Fruit fly (Drosophila melanogaster) whole organism, embryonic: ENCODE data around the gene ATPsynO.

ENCODE experiments used
- CG10654 ChIP-seq: fragments of 200-800 bp; sonication (Bioruptor generic); optimal IDR thresholded peaks from 2 replicates; lab custom pipeline; 2016; ENCODE audit warnings: missing biosample characterization, missing genetic modification characterization
- CG16779 ChIP-seq: fragments of 200-800 bp; sonication (Bioruptor generic); IDR thresholded peaks from 2 replicates; pipeline ENCODE4 v1.3.6; 2022; ENCODE audit warnings: missing biosample characterization, missing genetic modification characterization
- CG16815 ChIP-seq: fragments of 200-800 bp; sonication (Bioruptor generic); optimal IDR thresholded peaks from 3 replicates; lab custom pipeline; 2017; ENCODE audit warnings: missing biosample characterization, mild to moderate bottlenecking, missing genetic modification characterization
- CG17829 ChIP-seq: fragments of 200-800 bp; optimal IDR thresholded peaks from 2 replicates; lab custom pipeline; 2019; ENCODE audit warnings: missing biosample characterization, mild to moderate bottlenecking, missing genetic modification characterization, moderate library complexity
- CG18619 ChIP-seq: fragments of 200-800 bp; sonication (Bioruptor generic); optimal IDR thresholded peaks from 3 replicates; lab custom pipeline; 2017; ENCODE audit warnings: missing biosample characterization, mild to moderate bottlenecking, missing genetic modification characterization
- CG2120 ChIP-seq: fragments of 200-800 bp; sonication (Bioruptor generic); optimal IDR thresholded peaks from 3 replicates; lab custom pipeline; 2016; ENCODE audit warnings: missing biosample characterization, missing genetic modification characterization
- CG2199 ChIP-seq: fragments of 200-800 bp; sonication (Bioruptor generic); IDR thresholded peaks from 3 replicates; pipeline ENCODE4 v1.3.6; 2022; ENCODE audit warnings: missing biosample characterization, missing genetic modification characterization
- CG2875 ChIP-seq: fragments of 200-800 bp; sonication (Bioruptor generic); optimal IDR thresholded peaks from 2 replicates; lab custom pipeline; 2017; ENCODE audit warnings: missing biosample characterization, mild to moderate bottlenecking, missing genetic modification characterization, missing genetic modification reagents
- CG31441 ChIP-seq: fragments of 200-800 bp; sonication (Bioruptor generic); IDR thresholded peaks from 2 replicates; pipeline ENCODE4 v1.3.6; 2022; ENCODE audit warnings: missing biosample characterization, missing genetic modification characterization
- CG3163 ChIP-seq: fragments of 200-800 bp; sonication (Bioruptor generic); optimal IDR thresholded peaks from 3 replicates; lab custom pipeline; 2016; ENCODE audit warnings: missing biosample characterization, missing genetic modification characterization
- CG33213 ChIP-seq: fragments of 200-800 bp; sonication (Bioruptor generic); optimal IDR thresholded peaks from 3 replicates; lab custom pipeline; 2016; ENCODE audit warnings: missing biosample characterization, missing genetic modification characterization
- CG34376 ChIP-seq: fragments of 200-800 bp; sonication (Bioruptor generic); optimal IDR thresholded peaks from 2 replicates; lab custom pipeline; 2018; ENCODE audit warnings: missing biosample characterization, mild to moderate bottlenecking, missing genetic modification characterization
- CG3726 ChIP-seq: fragments of 200-800 bp; sonication (Bioruptor generic); IDR thresholded peaks from 3 replicates; pipeline ENCODE4, ENCODE4 v1.3.6; 2022; ENCODE audit warnings: missing biosample characterization, missing genetic modification characterization
- CG4707 ChIP-seq: fragments of 200-800 bp; sonication (Bioruptor generic); optimal IDR thresholded peaks from 2 replicates; lab custom pipeline; 2018; ENCODE audit warnings: missing biosample characterization, mild to moderate bottlenecking, missing genetic modification characterization, moderate library complexity
- CG6765 ChIP-seq: fragments of 200-800 bp; sonication (Bioruptor generic); optimal IDR thresholded peaks from 3 replicates; lab custom pipeline; 2017; ENCODE audit warnings: missing biosample characterization, mild to moderate bottlenecking, missing genetic modification characterization
- CG8478 ChIP-seq: fragments of >200 bp; optimal IDR thresholded peaks from 2 replicates; lab custom pipeline; 2018
- CG8944 ChIP-seq: fragments of 200-800 bp; sonication (Bioruptor generic); optimal IDR thresholded peaks from 3 replicates; lab custom pipeline; 2016; ENCODE audit warnings: missing biosample characterization, missing genetic modification characterization
- CG9932 ChIP-seq: fragments of 200-800 bp; sonication (Bioruptor generic); IDR thresholded peaks from 2 replicates; pipeline ENCODE4 v1.3.6; 2022; ENCODE audit warnings: missing biosample characterization, missing genetic modification characterization
- D19B ChIP-seq: fragments of 200-800 bp; sonication (Bioruptor generic); optimal IDR thresholded peaks from 2 replicates; lab custom pipeline; 2017; ENCODE audit warnings: missing biosample characterization, mild to moderate bottlenecking, missing genetic modification characterization
- Dek ChIP-seq: fragments of 200-800 bp; sonication (Bioruptor generic); optimal IDR thresholded peaks from 3 replicates; lab custom pipeline; 2019; ENCODE audit warnings: missing biosample characterization, mild to moderate bottlenecking, missing genetic modification characterization, moderate library complexity
- E2f1 ChIP-seq: fragments of 200-800 bp; sonication (Bioruptor generic); IDR thresholded peaks from 2 replicates; pipeline ENCODE4 v1.3.6; 2022; ENCODE audit warnings: missing biosample characterization, missing genetic modification characterization
- GATAe ChIP-seq: fragments of 200-800 bp; sonication (Bioruptor generic); conservative IDR thresholded peaks from 2 replicates; pipeline ENCODE4 v1.3.6; 2022; ENCODE audit warnings: missing biosample characterization, missing genetic modification characterization
- MBD-R2 ChIP-seq: fragments of 200-800 bp; sonication (Bioruptor generic); IDR thresholded peaks from 2 replicates; pipeline ENCODE4 v1.3.6; 2022; ENCODE audit warnings: missing biosample characterization, missing genetic modification characterization
- NK7.1 ChIP-seq: fragments of 200-800 bp; sonication (Bioruptor generic); optimal IDR thresholded peaks from 3 replicates; lab custom pipeline; 2016; ENCODE audit warnings: missing biosample characterization, missing genetic modification characterization
- Usf ChIP-seq: fragments of 200-800 bp; sonication (Bioruptor generic); optimal IDR thresholded peaks from 2 replicates; lab custom pipeline; 2017; ENCODE audit warnings: missing genotype, missing biosample characterization, missing genetic modification characterization
- ab ChIP-seq: fragments of 200-800 bp; sonication (Bioruptor generic); optimal IDR thresholded peaks from 2 replicates; lab custom pipeline; 2016; ENCODE audit warnings: missing biosample characterization, missing genetic modification characterization
- ac ChIP-seq: fragments of 200-800 bp; sonication (Bioruptor generic); optimal IDR thresholded peaks from 3 replicates; lab custom pipeline; 2017; ENCODE audit warnings: missing biosample characterization, mild to moderate bottlenecking, missing genetic modification characterization
- aop ChIP-seq: fragments of 200-800 bp; sonication (Bioruptor generic); IDR thresholded peaks from 2 replicates; pipeline ENCODE4 v1.3.6; 2022; ENCODE audit warnings: missing biosample characterization, missing genetic modification characterization
- cwo ChIP-seq: fragments of 200-800 bp; sonication (Bioruptor generic); optimal IDR thresholded peaks from 3 replicates; lab custom pipeline; 2017; ENCODE audit warnings: missing biosample characterization, missing genetic modification characterization, mild to moderate bottlenecking, moderate library complexity, missing genetic modification reagents
- eve ChIP-seq, 2 experiments: fragments of >200 bp; optimal IDR thresholded peaks; 2 replicates each; lab custom pipeline; 2017; ENCODE audit warnings: missing biosample characterization in 2 of 2, missing genetic modification characterization in 2 of 2
- exex ChIP-seq: fragments of 200-800 bp; sonication (Bioruptor generic); optimal IDR thresholded peaks from 4 replicates; lab custom pipeline; 2018; ENCODE audit warnings: missing biosample characterization, mild to moderate bottlenecking, missing genetic modification characterization, moderate library complexity
- fd3F ChIP-seq: fragments of 200-800 bp; sonication (Bioruptor generic); optimal IDR thresholded peaks from 2 replicates; lab custom pipeline; 2018; ENCODE audit warnings: missing biosample characterization, mild to moderate bottlenecking, missing genetic modification characterization, moderate library complexity
- fd64A ChIP-seq: fragments of 200-800 bp; sonication (Bioruptor generic); optimal IDR thresholded peaks from 3 replicates; lab custom pipeline; 2018; ENCODE audit warnings: missing biosample characterization, mild to moderate bottlenecking, missing genetic modification characterization
- hkb ChIP-seq, 2 experiments: fragments of 200-800 bp in 1 of 2; fragments of >200 bp in 1 of 2; sonication (Bioruptor generic) in 1 of 2; IDR thresholded peaks in 1 of 2; optimal IDR thresholded peaks in 1 of 2; 2 replicates each; pipeline versions ENCODE4 v1.3.6 to Lab custom; 2017 to 2022; ENCODE audit warnings: missing biosample characterization in 1 of 2, missing genetic modification characterization in 1 of 2
- ken ChIP-seq: fragments of 200-800 bp; sonication (Bioruptor generic); IDR thresholded peaks from 3 replicates; pipeline ENCODE4 v1.3.6; 2022; ENCODE audit warnings: missing biosample characterization, missing genetic modification characterization
- maf-S ChIP-seq: fragments of 200-800 bp; sonication (Bioruptor generic); optimal IDR thresholded peaks from 2 replicates; lab custom pipeline; 2016; ENCODE audit warnings: missing biosample characterization, missing genetic modification characterization
- mirr ChIP-seq: fragments of 200-800 bp; sonication (Bioruptor generic); optimal IDR thresholded peaks from 3 replicates; lab custom pipeline; 2018; ENCODE audit warnings: missing biosample characterization, mild to moderate bottlenecking, missing genetic modification characterization
- nau ChIP-seq: fragments of 200-800 bp; sonication (Bioruptor generic); optimal IDR thresholded peaks from 3 replicates; lab custom pipeline; 2017; ENCODE audit warnings: missing biosample characterization, mild to moderate bottlenecking, missing genetic modification characterization, missing genetic modification reagents
- nerfin-2 ChIP-seq: fragments of 200-800 bp; sonication (Bioruptor generic); IDR thresholded peaks from 2 replicates; pipeline ENCODE4 v1.3.6; 2022; ENCODE audit warnings: missing biosample characterization, missing genetic modification characterization; ENCODE audit not compliant: partially characterized antibody
- seq ChIP-seq: fragments of 200-800 bp; sonication (Bioruptor generic); IDR thresholded peaks from 2 replicates; pipeline ENCODE4 v1.3.6; 2022; ENCODE audit warnings: missing biosample characterization, missing genetic modification characterization
- sug ChIP-seq: fragments of 200-800 bp; optimal IDR thresholded peaks from 2 replicates; lab custom pipeline; 2019; ENCODE audit warnings: missing biosample characterization, mild to moderate bottlenecking, missing genetic modification characterization, moderate library complexity
- tap ChIP-seq: fragments of 200-800 bp; optimal IDR thresholded peaks from 3 replicates; lab custom pipeline; 2019; ENCODE audit warnings: missing biosample characterization, mild to moderate bottlenecking, missing genetic modification characterization, moderate library complexity
- tin ChIP-seq: fragments of 200-800 bp; sonication (Bioruptor generic); optimal IDR thresholded peaks from 3 replicates; lab custom pipeline; 2016; ENCODE audit warnings: missing biosample characterization, missing genetic modification characterization
- toy ChIP-seq: fragments of 200-800 bp; sonication (Bioruptor generic); IDR thresholded peaks from 2 replicates; pipeline ENCODE4 v1.3.6; 2022; ENCODE audit warnings: missing biosample characterization, missing genetic modification characterization
- trem ChIP-seq: fragments of 200-800 bp; optimal IDR thresholded peaks from 3 replicates; lab custom pipeline; 2019; ENCODE audit warnings: missing biosample characterization, mild to moderate bottlenecking, missing genetic modification characterization, moderate library complexity
- twi ChIP-seq: fragments of 200-800 bp; optimal IDR thresholded peaks from 2 replicates; lab custom pipeline; 2019; ENCODE audit warnings: missing biosample characterization, mild to moderate bottlenecking, missing genetic modification characterization, moderate library complexity
- unc-4 ChIP-seq: fragments of 200-800 bp; sonication (Bioruptor generic); IDR thresholded peaks from 2 replicates; pipeline ENCODE4 v1.3.6; 2022; ENCODE audit warnings: missing biosample characterization, missing genetic modification characterization; ENCODE audit not compliant: partially characterized antibody
- vnd ChIP-seq: fragments of 200-800 bp; sonication (Bioruptor generic); IDR thresholded peaks from 3 replicates; pipeline ENCODE4 v1.3.6; 2022; ENCODE audit warnings: missing biosample characterization, missing genetic modification characterization; ENCODE audit not compliant: partially characterized antibody
- wor ChIP-seq: fragments of 200-800 bp; sonication (Bioruptor generic); IDR thresholded peaks from 2 replicates; pipeline ENCODE4 v1.3.6; 2022; ENCODE audit warnings: missing biosample characterization, missing genetic modification characterization
- zf30C ChIP-seq: fragments of 200-800 bp; sonication (Bioruptor generic); optimal IDR thresholded peaks from 3 replicates; lab custom pipeline; 2018; ENCODE audit warnings: missing biosample characterization, mild to moderate bottlenecking, missing genetic modification characterization

ATPsynO gene

DNA sequence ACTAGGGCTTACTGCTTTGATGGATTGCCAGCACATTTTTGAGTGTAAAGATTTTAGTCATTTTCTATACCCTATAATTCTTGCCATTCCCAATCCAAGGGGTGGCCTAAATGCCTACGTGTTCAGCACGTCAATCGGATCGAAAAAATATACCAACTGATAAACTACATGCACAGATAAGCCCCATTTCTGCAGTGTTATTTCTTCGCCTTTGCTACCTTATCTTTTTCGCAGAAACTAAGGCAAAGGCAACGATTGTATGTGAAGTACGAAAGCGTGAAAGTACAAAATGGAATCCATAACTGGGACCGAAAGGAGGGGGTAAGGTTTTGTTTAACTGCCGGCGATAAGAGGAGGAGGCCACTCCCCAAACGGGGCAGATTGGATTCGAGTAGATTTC is 32.5 kb downstream of the ATPsynO start (continued):
- TF ChIP-seq E2f1 (no peak), ac (GFP tag; lab: Kevin White, UChicago) (no peak), tin (GFP tag; lab: Kevin White, UChicago) (no peak), CG8944 (GFP tag; lab: Kevin White, UChicago) (no peak), ab (GFP tag; lab: Kevin White, UChicago) (no peak), unc-4 (no peak), CG16779 (GFP tag; lab: Robert Waterston, UW) (no peak), vnd (GFP tag; lab: Robert Waterston, UW) (no peak), CG9932 (GFP tag; lab: Robert Waterston, UW) (no peak), tap (tag; lab: Kevin White, UChicago) (no peak), nerfin-2 (GFP tag; lab: Robert Waterston, UW) (no peak), D19B (GFP tag; lab: Kevin White, UChicago) (peak; percentile 17), CG31441 (GFP tag; lab: Robert Waterston, UW) (no peak), fd64A (no peak), maf-S (no peak), Usf (GFP tag; lab: Kevin White, UChicago) (no peak), CG2199 (GFP tag; lab: Robert Waterston, UW) (no peak), CG3726 (GFP tag; lab: Robert Waterston, UW) (no peak), wor (no peak), Dek (no peak), GATAe (GFP tag; lab: Robert Waterston, UW) (peak; percentile 42; the same call in 1 of the 2 replicates), CG18619 (no peak), CG4707 (no peak), CG2120 (GFP tag; lab: Kevin White, UChicago) (no peak), seq (no peak), MBD-R2 (no peak; the same call in 1 of the 2 replicates), sug (tag; lab: Kevin White, UChicago) (peak; percentile 70), CG34376 (GFP tag; lab: Kevin White, UChicago) (peak; percentile 44), NK7.1 (no peak), trem (tag; lab: Kevin White, UChicago) (no peak), CG16815 (GFP tag; lab: Kevin White, UChicago) (no peak), eve (GFP tag; optimal IDR thresholded peaks at IDR 0.05; lab: Kevin White, UChicago) (peak in 1 of 2 experiments; percentile 2), CG17829 (tag; lab: Kevin White, UChicago) (no peak), ken (GFP tag; lab: Robert Waterston, UW) (no peak), twi (tag; lab: Kevin White, UChicago) (no peak), CG6765 (GFP tag; lab: Kevin White, UChicago) (no peak), nau (GFP tag; lab: Kevin White, UChicago) (no peak), CG8478 (no peak), fd3F (GFP tag; lab: Kevin White, UChicago) (no peak), toy (GFP tag; lab: Robert Waterston, UW) (no peak), CG3163 (GFP tag; lab: Kevin White, UChicago) (no peak), mirr (GFP tag; lab: Kevin White, UChicago) (peak; percentile 15), hkb (optimal IDR thresholded peaks at IDR 0.05; lab: Kevin White, UChicago) (no peak), hkb (GFP tag; IDR thresholded peaks at IDR 0.05; lab: Robert Waterston, UW) (no peak), CG2875 (GFP tag; lab: Kevin White, UChicago) (no peak), CG33213 (GFP tag; lab: Kevin White, UChicago) (no peak), aop (GFP tag; lab: Robert Waterston, UW) (no peak), zf30C (no peak), cwo (GFP tag; lab: Kevin White, UChicago) (peak; percentile 12), exex (tag; lab: Kevin White, UChicago) (peak; percentile 67), CG10654 (no peak)
